Fruit fly (Drosophila melanogaster) whole organism: ENCODE data around the gene Vm34Ca.

Experiments
- CG8478 ChIP-seq: fragments of >200 bp; optimal IDR thresholded peaks from 2 replicates; lab custom pipeline; 2018; ENCODE audit warnings: inconsistent platforms
- Dll ChIP-seq: fragments of >200 bp; optimal IDR thresholded peaks from 2 replicates; lab custom pipeline; 2017
- EcR ChIP-seq, 2 experiments: fragments of >200 bp; optimal IDR thresholded peaks; 2 replicates each; lab custom pipeline; 2017; ENCODE audit warnings: missing biosample characterization in 2 of 2, missing genetic modification characterization in 2 of 2, missing genetic modification reagents in 2 of 2
- psq ChIP-seq: fragments of >200 bp; optimal IDR thresholded peaks from 2 replicates; lab custom pipeline; 2017
- usp ChIP-seq: fragments of >200 bp; optimal IDR thresholded peaks from 2 replicates; lab custom pipeline; 2017; ENCODE audit warnings: missing biosample characterization, missing genetic modification characterization, mixed read lengths

dm6 chr2L:13373435-13374242, 37.8 kb downstream of the Vm34Ca start, which contains the start of the genes Bdp1 and CG6565:
- TF ChIP-seq psq (lab: Kevin White, UChicago) (no peak), Dll (no peak), usp (GFP tag; lab: Kevin White, UChicago) (no peak), EcR (GFP tag; optimal IDR thresholded peaks at IDR 0.05; lab: Kevin White, UChicago) (no peak), CG8478 (no peak)
